Worm (Caenorhabditis elegans): Measurements from ENCODE around the gene Y9C9A.13.
A peak's percentile ranks its signal among the peaks of the same experiment; 100 is the strongest.

Y9C9A.13 gene

ce11 chrIV:4941681-4942080, 27.6 kb downstream of the Y9C9A.13 start, which contains the start of gene Y9C9A.5:
Gene Y9C9A.5, plus strand, starts transcription at chrIV:4941981.
- TF ChIP-seq unc-86 (tag; optimal IDR thresholded peaks at IDR 0.05): no peak
- TF ChIP-seq ama-1 (optimal IDR thresholded peaks at IDR 0.05): no peak
- no peak for TF ChIP-seq C38D4.7 (GFP tag; optimal IDR thresholded peaks at IDR 0.05)
- TF ChIP-seq elt-2 (tag; optimal IDR thresholded peaks at IDR 0.05): no peak
- TF ChIP-seq pag-3 (tag; optimal IDR thresholded peaks at IDR 0.05; ENCODE audit: borderline replicate concordance): no peak
- TF ChIP-seq T23F11.4 (GFP tag; optimal IDR thresholded peaks at IDR 0.05): no peak
- TF ChIP-seq fax-1 (tag; optimal IDR thresholded peaks at IDR 0.05): no peak
- TF ChIP-seq hlh-8 (tag; optimal IDR thresholded peaks at IDR 0.05): no peak
- TF ChIP-seq hlh-6 (tag; optimal IDR thresholded peaks at IDR 0.05): no peak
- no peak for TF ChIP-seq F13H6.1 (tag; optimal IDR thresholded peaks at IDR 0.05)
- TF ChIP-seq odd-2 (tag; optimal IDR thresholded peaks at IDR 0.05): no peak
- TF ChIP-seq ceh-22 (tag; optimal IDR thresholded peaks at IDR 0.05): no peak

- TF ChIP-seq K09A11.1 (tag; optimal IDR thresholded peaks at IDR 0.05; ENCODE audit: insufficient read depth): no peak
- no peak for TF ChIP-seq ahr-1 (tag; optimal IDR thresholded peaks at IDR 0.05)
- TF ChIP-seq nhr-232 (tag; optimal IDR thresholded peaks at IDR 0.05): no peak
- TF ChIP-seq nfya-1 (tag; optimal IDR thresholded peaks at IDR 0.05): no peak
- no peak for TF ChIP-seq rnt-1 (tag; optimal IDR thresholded peaks at IDR 0.05)
Measured at ce11 chrIV:4938664-4939063, 30.7 kb downstream of the Y9C9A.13 start, which contains the start of gene str-168. Gene str-168, plus strand, starts transcription at chrIV:4938964.

ce11 chrIV:4937647-4938046, 31.7 kb downstream of the Y9C9A.13 start, which contains the start of gene fbxa-86:
Gene fbxa-86, minus strand, starts transcription at chrIV:4938013.
- TF ChIP-seq unc-3 (GFP tag; conservative IDR thresholded peaks at IDR 0.05) (no peak), unc-3 (tag; optimal IDR thresholded peaks at IDR 0.05) (no peak), hlh-6 (tag; optimal IDR thresholded peaks at IDR 0.05) (no peak), ceh-18 (tag; optimal IDR thresholded peaks at IDR 0.05) (no peak), ama-1 (optimal IDR thresholded peaks at IDR 0.05) (no peak), ceh-30 (tag; optimal IDR thresholded peaks at IDR 0.05) (no peak)

ce11 chrIV:4934103-4934502, 35.2 kb downstream of the Y9C9A.13 start, which contains the start of gene str-153:
Gene str-153, plus strand, starts transcription at chrIV:4934403.
- TF ChIP-seq ceh-22 (tag; optimal IDR thresholded peaks at IDR 0.05) (no peak), ceh-6 (GFP tag; optimal IDR thresholded peaks at IDR 0.05) (no peak), rnt-1 (tag; optimal IDR thresholded peaks at IDR 0.05) (no peak), unc-42 (tag; optimal IDR thresholded peaks at IDR 0.05) (no peak), ceh-48 (tag; optimal IDR thresholded peaks at IDR 0.05) (no peak), nhr-11 (tag; optimal IDR thresholded peaks at IDR 0.05) (no peak), odd-2 (tag; optimal IDR thresholded peaks at IDR 0.05) (no peak), zip-5 (tag; optimal IDR thresholded peaks at IDR 0.05) (no peak), lim-6 (tag; optimal IDR thresholded peaks at IDR 0.05) (no peak), ama-1 (optimal IDR thresholded peaks at IDR 0.05) (no peak), ceh-45 (GFP tag; IDR thresholded peaks at IDR 0.05) (no peak), pha-4 (tag; optimal IDR thresholded peaks at IDR 0.05) (no peak)

- peak; percentile 33 for TF ChIP-seq elt-2 (tag; optimal IDR thresholded peaks at IDR 0.05)
- TF ChIP-seq ceh-14 (tag; optimal IDR thresholded peaks at IDR 0.05): no peak
Measured at ce11 chrIV:4930754-4931322, 38.5 kb downstream of the Y9C9A.13 start.

- no peak for TF ChIP-seq hlh-6 (tag; optimal IDR thresholded peaks at IDR 0.05)
- no peak for TF ChIP-seq ceh-30 (tag; optimal IDR thresholded peaks at IDR 0.05)
- no peak for TF ChIP-seq hlh-8 (tag; optimal IDR thresholded peaks at IDR 0.05)
- TF ChIP-seq lim-6 (tag; optimal IDR thresholded peaks at IDR 0.05): no peak
- no peak for TF ChIP-seq unc-55 (GFP tag; optimal IDR thresholded peaks at IDR 0.05)
- no peak for TF ChIP-seq gmeb-2 (tag; optimal IDR thresholded peaks at IDR 0.05)
- no peak for TF ChIP-seq pag-3 (tag; optimal IDR thresholded peaks at IDR 0.05; ENCODE audit: borderline replicate concordance)
- TF ChIP-seq ceh-18 (tag; optimal IDR thresholded peaks at IDR 0.05): no peak
- TF ChIP-seq fkh-6 (tag; optimal IDR thresholded peaks at IDR 0.05): no peak
- no peak for TF ChIP-seq ceh-2 (tag; optimal IDR thresholded peaks at IDR 0.05)
- TF ChIP-seq ref-2 (tag; optimal IDR thresholded peaks at IDR 0.05): no peak
- TF ChIP-seq ceh-34 (tag; optimal IDR thresholded peaks at IDR 0.05): no peak
- TF ChIP-seq Y22D7AL.16 (tag; optimal IDR thresholded peaks at IDR 0.05): no peak
- no peak for TF ChIP-seq dmd-4 (tag; optimal IDR thresholded peaks at IDR 0.05; ENCODE audit: borderline replicate concordance)
- no peak for TF ChIP-seq fax-1 (tag; optimal IDR thresholded peaks at IDR 0.05)
- no peak for TF ChIP-seq ets-4 (tag; optimal IDR thresholded peaks at IDR 0.05)
- TF ChIP-seq ceh-6 (GFP tag; optimal IDR thresholded peaks at IDR 0.05): no peak
- TF ChIP-seq syd-9 (tag; optimal IDR thresholded peaks at IDR 0.05): no peak
- TF ChIP-seq unc-86 (tag; optimal IDR thresholded peaks at IDR 0.05): no peak
Measured at ce11 chrIV:4930045-4930444, 39.3 kb downstream of the Y9C9A.13 start, which contains the start of gene Y9C9A.8. Gene Y9C9A.8, plus strand, starts transcription at chrIV:4930345.
